Worm (Caenorhabditis elegans): Measurements from ENCODE around the gene B0281.6.

DNA sequence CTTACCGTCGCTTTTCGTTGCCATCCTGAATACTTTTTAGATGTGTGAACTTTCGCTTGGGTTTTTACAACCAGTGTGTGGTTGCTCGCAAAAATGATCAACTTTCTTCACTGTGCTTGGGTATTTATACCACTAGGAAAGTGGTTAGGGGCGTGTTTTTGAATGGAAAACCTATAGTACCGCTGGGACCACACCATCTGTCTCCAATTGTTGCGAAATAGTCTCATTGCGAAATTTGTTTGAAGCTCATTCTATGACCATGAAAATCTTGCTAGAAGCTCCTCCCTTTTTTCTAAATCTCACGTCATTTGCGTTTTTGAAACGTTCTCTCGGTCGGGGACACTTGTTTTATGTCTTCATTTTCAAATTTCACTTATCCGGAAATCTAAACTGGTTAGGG is 13.4 kb downstream of the B0281.6 start, which contains the start of the genes K09F6.10 and K09F6.13:
- TF ChIP-seq unc-62 (GFP tag; optimal IDR thresholded peaks at IDR 0.05) (no peak), die-1 (tag; optimal IDR thresholded peaks at IDR 0.05) (no peak), B0035.1 (tag; optimal IDR thresholded peaks at IDR 0.05) (no peak), Y67H2A.10 (GFP tag; conservative IDR thresholded peaks at IDR 0.05) (no peak), mxl-1 (tag; optimal IDR thresholded peaks at IDR 0.05) (no peak), F55B11.4 (tag; optimal IDR thresholded peaks at IDR 0.05; ENCODE audit: borderline replicate concordance, insufficient read depth) (no peak), F22D6.2 (tag; optimal IDR thresholded peaks at IDR 0.05) (no peak), pha-4 (tag; optimal IDR thresholded peaks at IDR 0.05) (no peak), ceh-58 (GFP tag; IDR thresholded peaks at IDR 0.05) (no peak), F37B4.10 (GFP tag; IDR thresholded peaks at IDR 0.05) (no peak), Y56A3A.18 (GFP tag; IDR thresholded peaks at IDR 0.05) (no peak), efl-1 (GFP tag; optimal IDR thresholded peaks at IDR 0.05) (no peak), aptf-2 (GFP tag; conservative IDR thresholded peaks at IDR 0.05) (no peak), lin-54 (GFP tag; optimal IDR thresholded peaks at IDR 0.05) (no peak)
